Worm (Caenorhabditis elegans): ENCODE results near the gene npr-11.

ce11 chrX:1207915-1208314 is 47.5 kb downstream of the npr-11 start:
- TF ChIP-seq lin-13 (GFP tag; optimal IDR thresholded peaks at IDR 0.05) = no peak
- TF ChIP-seq crh-2 (tag; optimal IDR thresholded peaks at IDR 0.05) = no peak

Measured in whole organism, L2 larva.